Worm (Caenorhabditis elegans): ENCODE measurements around the gene edg-1.

The edg-1 gene

DNA sequence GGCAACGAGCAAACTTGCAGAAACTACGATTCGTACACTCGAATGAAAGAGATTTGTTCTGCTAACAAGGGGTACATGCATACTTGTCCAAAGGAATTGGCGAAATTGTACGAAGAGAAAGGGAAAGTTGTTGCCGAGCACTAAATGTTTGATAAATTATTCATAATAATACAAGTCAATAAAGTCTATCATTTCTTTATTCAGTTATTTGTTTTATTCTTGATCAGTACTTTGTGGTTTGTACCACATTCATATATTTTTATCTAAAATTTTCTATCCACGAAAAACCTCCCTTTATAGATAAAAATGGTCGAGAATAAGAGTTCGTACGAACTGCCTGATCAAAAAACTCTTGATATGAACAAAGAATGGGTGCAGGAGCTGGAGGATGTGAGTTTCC is at the start of gene edg-1:
edg-1 (plus strand) TSS at position 301 of the 400 bp plus-strand sequence.
- no peak for TF ChIP-seq dao-5 (tag; optimal IDR thresholded peaks at IDR 0.05)
- TF ChIP-seq W03F9.2 (tag; optimal IDR thresholded peaks at IDR 0.05) = no peak
- TF ChIP-seq him-1 (tag; optimal IDR thresholded peaks at IDR 0.05) = no peak

DNA sequence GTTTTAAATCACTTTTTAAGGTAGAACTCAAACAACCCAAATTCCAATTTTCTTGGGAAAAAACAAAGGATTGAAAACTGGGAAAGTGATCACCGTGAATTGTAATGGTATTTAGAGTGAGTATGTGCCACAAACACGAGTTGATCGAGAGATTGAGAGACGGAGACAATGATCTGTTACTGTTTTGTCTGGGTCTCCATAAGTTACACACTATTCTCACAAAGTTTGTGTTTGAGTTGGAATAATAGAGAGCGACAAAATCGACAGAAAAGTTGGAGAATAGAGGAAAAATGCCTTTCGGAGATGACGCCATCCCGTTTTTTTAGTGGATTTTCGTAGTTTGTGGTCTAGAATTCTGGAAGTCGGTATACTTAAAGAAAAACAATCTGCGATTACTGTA is 49.3 kb upstream of the edg-1 start, which contains the start of gene nhr-7:
nhr-7 (minus strand) TSS at position 101 of the 400 bp plus-strand sequence.
- no peak for TF ChIP-seq W03F9.2 (tag; optimal IDR thresholded peaks at IDR 0.05)
- TF ChIP-seq dao-5 (tag; optimal IDR thresholded peaks at IDR 0.05) = no peak
- no peak for TF ChIP-seq him-1 (tag; optimal IDR thresholded peaks at IDR 0.05)

DNA sequence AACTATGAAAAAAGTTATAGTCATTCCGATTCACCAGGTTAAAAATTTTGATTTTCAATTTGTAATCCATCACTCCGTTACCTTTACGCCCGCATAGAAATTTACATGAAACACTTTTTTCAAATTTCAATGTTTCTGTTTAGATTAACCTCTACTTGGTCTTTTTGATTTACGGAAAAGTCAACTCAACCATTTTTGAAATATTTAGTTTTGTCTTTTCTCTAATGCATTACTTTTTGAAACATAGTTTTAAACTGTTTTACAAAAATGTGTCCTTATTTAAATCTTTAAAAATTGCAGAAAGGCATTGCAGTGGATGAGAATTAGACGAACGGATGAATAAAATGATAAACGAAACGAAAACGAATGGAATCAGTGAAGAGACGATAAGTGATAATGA is 47.4 kb upstream of the edg-1 start, which contains the start of gene gtl-2:
gtl-2 (plus strand) TSS at position 301 of the 400 bp plus-strand sequence.
- no peak for TF ChIP-seq him-1 (tag; optimal IDR thresholded peaks at IDR 0.05)
- TF ChIP-seq W03F9.2 (tag; optimal IDR thresholded peaks at IDR 0.05) = no peak
- TF ChIP-seq dao-5 (tag; optimal IDR thresholded peaks at IDR 0.05) = no peak

DNA sequence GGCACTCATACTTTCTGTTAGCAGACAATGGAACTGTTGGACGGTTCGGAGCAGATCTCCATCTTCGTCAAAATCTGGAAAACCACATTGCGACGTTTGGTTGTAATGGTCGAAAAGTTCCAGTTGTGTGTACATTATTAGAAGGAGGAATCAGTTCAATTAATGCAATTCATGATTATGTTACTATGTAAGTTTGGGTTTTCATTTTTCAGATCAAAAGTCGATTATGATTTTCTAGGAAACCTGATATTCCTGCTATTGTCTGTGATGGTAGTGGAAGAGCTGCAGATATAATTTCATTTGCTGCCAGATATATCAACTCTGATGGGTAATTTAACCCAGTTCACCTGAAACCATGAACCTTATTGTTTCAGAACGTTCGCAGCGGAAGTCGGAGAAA is 44.6 kb upstream of the edg-1 start:
- TF ChIP-seq him-1 (tag; optimal IDR thresholded peaks at IDR 0.05) (no peak), W03F9.2 (tag; optimal IDR thresholded peaks at IDR 0.05) (no peak), dao-5 (tag; optimal IDR thresholded peaks at IDR 0.05) (no peak)

DNA sequence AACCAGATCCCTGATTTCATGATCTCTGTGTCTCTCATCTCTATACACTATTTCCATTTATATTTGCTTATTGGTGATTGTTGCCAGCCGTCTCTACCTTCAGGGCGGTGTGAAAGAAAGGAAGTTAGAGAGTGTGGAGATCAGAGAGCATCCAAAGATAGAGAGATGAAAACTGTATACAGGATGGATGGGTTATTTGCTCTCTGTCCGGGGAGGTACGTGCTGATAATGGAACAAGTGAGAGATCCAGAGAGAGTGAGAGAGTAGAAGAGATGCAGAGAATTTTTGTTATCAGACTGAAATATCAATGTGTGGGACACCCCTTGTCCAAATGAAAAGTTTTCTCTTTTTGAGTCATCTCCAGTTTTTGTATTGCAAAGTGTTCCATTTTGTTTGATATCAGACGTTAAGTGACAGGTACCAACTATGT is 36.5 kb upstream of the edg-1 start:
- TF ChIP-seq W03F9.2 (tag; optimal IDR thresholded peaks at IDR 0.05) (no peak), him-1 (tag; optimal IDR thresholded peaks at IDR 0.05) (no peak), dao-5 (tag; optimal IDR thresholded peaks at IDR 0.05) (no peak)

DNA sequence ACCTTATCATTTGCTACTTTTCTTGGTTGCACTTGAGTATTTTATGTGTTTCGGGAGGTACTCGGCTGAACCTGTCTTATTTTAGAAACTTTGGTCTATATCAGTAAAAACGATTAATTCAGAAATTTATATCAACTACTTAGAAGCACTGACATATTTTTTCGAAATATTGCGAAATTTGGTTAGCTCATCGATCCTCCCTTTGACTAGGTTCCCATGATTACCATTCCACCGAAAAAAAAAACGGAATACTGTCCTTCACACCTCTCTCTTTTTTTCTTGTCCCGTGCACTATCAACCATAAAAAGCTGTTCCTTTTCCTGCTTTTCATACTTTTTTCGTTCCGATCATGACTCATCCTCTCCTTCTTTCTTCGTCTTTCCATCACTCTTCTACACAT is 35.4 kb upstream of the edg-1 start:
- TF ChIP-seq him-1 (tag; optimal IDR thresholded peaks at IDR 0.05) (no peak), dao-5 (tag; optimal IDR thresholded peaks at IDR 0.05) (no peak), W03F9.2 (tag; optimal IDR thresholded peaks at IDR 0.05) (no peak)

DNA sequence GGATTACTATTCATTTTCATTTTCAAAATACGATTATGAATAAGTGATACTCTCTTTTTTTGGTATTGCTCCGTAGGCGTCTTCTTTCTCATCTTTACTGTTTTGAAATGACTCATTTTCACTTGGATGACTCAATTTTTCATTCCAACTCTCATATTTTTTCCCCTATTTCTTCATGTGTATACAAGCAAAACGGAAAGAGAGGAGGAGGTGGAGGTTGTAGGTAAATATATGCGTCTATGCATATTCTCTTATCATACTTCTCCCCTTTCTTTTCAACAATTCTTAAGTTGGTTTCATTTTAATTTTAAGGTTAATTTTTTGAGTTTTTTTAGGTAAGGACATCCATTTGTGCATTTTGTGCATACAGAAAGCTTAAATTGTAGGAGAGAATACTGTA is 34.5 kb upstream of the edg-1 start:
- TF ChIP-seq W03F9.2 (tag; optimal IDR thresholded peaks at IDR 0.05) = no peak
- TF ChIP-seq dao-5 (tag; optimal IDR thresholded peaks at IDR 0.05) = no peak
- no peak for TF ChIP-seq him-1 (tag; optimal IDR thresholded peaks at IDR 0.05)

DNA sequence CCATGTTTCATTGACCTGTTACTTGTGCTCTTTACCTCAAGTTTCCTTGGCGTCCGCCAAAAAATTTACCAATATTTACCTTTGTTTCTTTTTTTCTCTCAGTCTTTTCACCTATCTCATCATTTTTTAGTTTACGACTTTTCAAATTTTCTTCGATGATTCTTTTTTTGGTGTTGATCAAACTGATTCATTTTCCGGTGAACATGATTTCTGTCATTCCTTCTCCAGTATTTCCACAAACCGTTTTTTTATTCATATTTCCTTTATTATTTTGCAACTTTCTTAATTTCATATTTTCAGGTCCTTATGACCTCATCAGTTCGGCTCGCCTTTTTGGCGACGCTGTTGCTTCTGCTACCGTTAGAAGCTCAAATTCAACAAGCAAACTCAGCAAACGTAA is 33.1 kb upstream of the edg-1 start, which contains the start of gene F54D1.6:
F54D1.6 (plus strand) TSS at position 301 of the 400 bp plus-strand sequence.
- TF ChIP-seq dao-5 (tag; optimal IDR thresholded peaks at IDR 0.05) (no peak), W03F9.2 (tag; optimal IDR thresholded peaks at IDR 0.05) (no peak), him-1 (tag; optimal IDR thresholded peaks at IDR 0.05) (no peak)

DNA sequence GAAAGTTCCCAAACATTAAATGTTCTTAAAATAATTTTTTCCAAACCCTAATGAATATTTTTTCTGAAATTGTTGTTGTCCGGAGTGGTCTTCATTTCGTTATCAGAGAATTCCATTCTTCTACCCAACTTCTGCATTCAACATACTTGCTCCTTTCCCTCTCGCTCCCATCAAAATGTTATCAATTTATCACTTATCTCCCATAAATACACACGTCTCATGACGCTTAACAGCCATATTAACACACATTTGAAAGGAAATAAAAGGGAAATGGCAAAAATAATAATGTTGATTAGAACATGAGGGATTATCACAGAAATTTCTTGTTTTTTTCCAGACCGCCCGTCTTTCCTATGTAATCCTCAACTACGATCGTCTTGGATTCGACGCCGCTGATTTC is 31.6 kb upstream of the edg-1 start:
- no peak for TF ChIP-seq W03F9.2 (tag; optimal IDR thresholded peaks at IDR 0.05)
- no peak for TF ChIP-seq dao-5 (tag; optimal IDR thresholded peaks at IDR 0.05)
- no peak for TF ChIP-seq him-1 (tag; optimal IDR thresholded peaks at IDR 0.05)

DNA sequence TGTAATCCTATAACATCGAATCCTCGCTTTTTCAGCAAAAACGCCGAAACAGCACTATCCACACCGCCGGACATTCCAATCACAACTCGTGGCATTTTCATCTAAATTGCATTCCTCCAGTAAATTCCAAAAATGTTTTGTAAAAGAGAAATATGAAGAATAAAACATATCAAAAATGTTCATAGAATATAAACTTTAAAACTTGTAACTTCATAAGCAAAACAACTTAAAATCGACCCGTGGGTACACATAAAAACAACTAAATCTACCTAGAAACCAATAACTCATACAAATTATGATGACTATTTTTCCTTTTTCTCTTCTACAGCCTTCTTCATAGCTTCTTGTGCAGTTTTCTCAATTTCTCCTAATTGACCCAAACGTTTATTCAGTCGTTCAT is 23.8 kb upstream of the edg-1 start, which contains the start of gene mttu-1:
mttu-1 (minus strand) TSS at position 101 of the 400 bp plus-strand sequence.
- TF ChIP-seq dao-5 (tag; optimal IDR thresholded peaks at IDR 0.05) = no peak
- no peak for TF ChIP-seq W03F9.2 (tag; optimal IDR thresholded peaks at IDR 0.05)
- TF ChIP-seq him-1 (tag; optimal IDR thresholded peaks at IDR 0.05) = no peak

DNA sequence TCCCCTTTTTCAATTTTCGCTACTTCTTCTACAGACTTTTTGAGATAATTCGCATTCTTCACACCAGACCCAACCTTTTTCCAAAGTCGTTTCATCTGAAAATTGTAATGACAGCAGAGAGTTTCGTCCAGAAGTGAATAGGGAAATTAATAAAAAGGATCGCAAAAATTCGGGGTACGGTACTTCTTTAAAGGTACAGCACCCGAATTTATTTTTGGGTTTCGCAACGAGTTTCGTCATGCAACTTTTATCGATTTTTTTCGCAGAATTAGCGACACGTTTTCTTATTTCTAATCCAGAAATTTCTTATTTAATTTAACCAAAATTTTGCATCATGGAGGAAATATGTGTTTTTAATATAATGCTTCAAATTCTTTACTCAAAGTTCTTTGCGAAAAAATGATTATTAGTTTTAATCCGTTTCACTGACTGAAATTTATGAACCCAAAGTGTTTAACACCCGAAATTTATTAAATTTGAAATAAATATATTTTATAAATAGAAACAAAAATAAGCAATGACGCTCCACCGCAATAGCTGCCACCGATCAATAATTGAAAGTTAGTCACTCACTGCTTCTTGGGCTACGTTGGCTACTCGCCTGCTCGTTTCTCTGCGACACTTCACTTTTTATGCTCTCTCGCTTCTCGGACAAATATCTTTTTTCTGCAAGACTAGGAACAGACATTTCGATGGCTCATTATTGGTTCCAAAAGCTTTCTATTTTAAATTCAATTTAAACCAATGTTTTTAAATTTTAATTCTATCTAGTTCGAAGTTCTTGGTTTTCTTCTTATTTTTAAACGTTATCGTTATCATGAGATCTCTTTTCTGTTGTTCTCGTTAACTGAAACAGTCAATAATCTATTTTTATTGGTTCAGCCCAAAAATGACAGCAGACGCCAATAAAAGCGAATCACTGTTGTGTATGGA is 22.2 kb upstream of the edg-1 start, which contains the start of the genes B0035.15 and dnj-1:
B0035.15 (minus strand) TSS at position 99 of the 933 bp plus-strand sequence.
dnj-1 (plus strand) TSS at position 883 of the 933 bp plus-strand sequence.
- TF ChIP-seq him-1 (tag; optimal IDR thresholded peaks at IDR 0.05) (no peak), dao-5 (tag; optimal IDR thresholded peaks at IDR 0.05) (no peak), W03F9.2 (tag; optimal IDR thresholded peaks at IDR 0.05) (no peak)

DNA sequence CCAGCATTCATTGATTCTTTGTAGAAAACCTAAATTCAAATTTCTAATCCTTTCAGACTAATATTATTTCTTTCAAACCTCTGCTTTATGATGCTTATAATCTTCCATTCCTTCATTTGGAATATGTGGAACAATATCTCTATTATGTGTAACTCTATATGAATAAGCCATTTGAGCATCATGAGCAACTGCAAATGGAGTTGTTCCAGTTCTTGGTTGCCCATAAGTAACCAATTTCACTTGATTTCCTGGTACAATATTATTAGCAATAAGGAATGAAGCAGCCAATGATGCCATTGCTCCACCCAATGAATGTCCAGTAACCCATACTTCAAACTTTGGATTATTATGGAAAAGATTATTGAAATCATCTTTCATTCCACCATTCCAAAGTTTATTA is 15.6 kb upstream of the edg-1 start:
- TF ChIP-seq dao-5 (tag; optimal IDR thresholded peaks at IDR 0.05) (no peak), W03F9.2 (tag; optimal IDR thresholded peaks at IDR 0.05) (no peak), him-1 (tag; optimal IDR thresholded peaks at IDR 0.05) (no peak)

DNA sequence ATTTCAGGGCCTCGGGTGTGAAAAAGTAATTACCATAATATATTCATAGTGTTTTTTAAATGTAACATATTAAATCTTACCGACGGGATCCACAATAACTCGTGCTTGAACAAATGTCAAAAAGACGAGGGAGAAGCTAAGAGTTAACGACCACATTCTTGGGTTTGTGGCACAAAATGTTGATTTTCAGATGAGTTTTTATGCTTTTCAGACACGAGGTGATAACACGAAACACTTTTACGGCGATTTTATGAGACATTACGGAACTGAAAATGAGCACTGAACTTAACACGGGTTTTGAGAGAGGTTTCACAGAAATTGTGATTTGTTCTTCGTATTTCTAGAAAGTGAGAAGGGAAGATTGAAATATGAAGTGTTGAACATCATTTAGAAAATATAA is 14.1 kb upstream of the edg-1 start, which contains the start of gene B0035.13:
B0035.13 (minus strand) TSS at position 173 of the 400 bp plus-strand sequence.
- TF ChIP-seq him-1 (tag; optimal IDR thresholded peaks at IDR 0.05) = no peak
- TF ChIP-seq dao-5 (tag; optimal IDR thresholded peaks at IDR 0.05) = no peak
- no peak for TF ChIP-seq W03F9.2 (tag; optimal IDR thresholded peaks at IDR 0.05)

DNA sequence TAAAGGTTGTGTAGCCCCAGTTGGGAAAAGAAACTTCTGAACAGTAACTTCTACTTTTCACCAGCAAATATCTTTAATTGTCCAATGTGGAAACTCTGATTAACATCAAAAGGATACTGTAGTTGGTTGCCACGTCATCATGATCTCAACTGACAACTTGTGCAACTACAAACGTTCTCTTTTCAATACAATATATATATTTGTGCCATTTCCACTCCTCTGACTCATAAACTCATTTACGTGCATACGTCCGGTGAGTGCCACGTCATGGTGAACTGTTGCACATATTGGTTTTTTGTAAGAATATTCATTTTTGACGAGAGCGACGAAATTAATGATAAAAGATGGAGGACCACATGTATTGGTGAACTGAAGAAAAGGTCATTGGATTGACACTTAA is 12.8 kb upstream of the edg-1 start:
- TF ChIP-seq W03F9.2 (tag; optimal IDR thresholded peaks at IDR 0.05) (no peak), dao-5 (tag; optimal IDR thresholded peaks at IDR 0.05) (no peak), him-1 (tag; optimal IDR thresholded peaks at IDR 0.05) (no peak)
